Fruit fly (Drosophila melanogaster) whole organism, wandering third instar larva: ENCODE measurements around the gene CG34034.

ENCODE experiments used
- Abd-B ChIP-seq: fragments of >200 bp; optimal IDR thresholded peaks from 2 replicates; lab custom pipeline; 2017; ENCODE audit warnings: missing biosample characterization, missing genetic modification characterization
- CG32264 ChIP-seq: fragments of 200-800 bp; sonication (Bioruptor generic); optimal IDR thresholded peaks from 2 replicates; lab custom pipeline; 2016; ENCODE audit warnings: missing biosample characterization, missing genetic modification characterization
- CG9705 ChIP-seq: fragments of 200-800 bp; sonication (Bioruptor generic); optimal IDR thresholded peaks from 2 replicates; lab custom pipeline; 2018; ENCODE audit warnings: missing biosample characterization, mild to moderate bottlenecking, missing genetic modification characterization
- CrebA ChIP-seq: fragments of 200-800 bp; sonication (Bioruptor generic); optimal IDR thresholded peaks from 2 replicates; lab custom pipeline; 2016; ENCODE audit warnings: missing biosample characterization, mild to moderate bottlenecking, missing genetic modification characterization, borderline replicate concordance
- Dfd ChIP-seq: fragments of >200 bp; optimal IDR thresholded peaks from 2 replicates; lab custom pipeline; 2017; ENCODE audit warnings: missing biosample characterization, missing genetic modification characterization
- Dif ChIP-seq: fragments of 200-275, 200-300 bp; sonication (Bioruptor generic); optimal IDR thresholded peaks from 2 replicates; lab custom pipeline; 2018; ENCODE audit warnings: missing biosample characterization, missing genetic modification characterization; ENCODE audit not compliant: partially characterized antibody
- GATAd ChIP-seq: sonication (Bioruptor generic); optimal IDR thresholded peaks from 2 replicates; lab custom pipeline; 2016; ENCODE audit warnings: missing biosample characterization, missing genetic modification characterization
- HLH106 ChIP-seq: fragments of 200-800 bp; optimal IDR thresholded peaks from 3 replicates; lab custom pipeline; 2019; ENCODE audit warnings: missing biosample characterization, mild to moderate bottlenecking, missing genetic modification characterization, moderate library complexity
- Hnf4 ChIP-seq: fragments of 200-800 bp; sonication (Bioruptor generic); optimal IDR thresholded peaks from 2 replicates; lab custom pipeline; 2016; ENCODE audit warnings: missing biosample characterization, mild to moderate bottlenecking, missing genetic modification characterization
- Hr78 ChIP-seq: fragments of >200 bp; optimal IDR thresholded peaks from 2 replicates; lab custom pipeline; 2017; ENCODE audit warnings: missing biosample characterization, missing genetic modification characterization
- Hr83 ChIP-seq: fragments of 200-300 bp; sonication (Bioruptor generic); optimal IDR thresholded peaks from 2 replicates; lab custom pipeline; 2016; ENCODE audit warnings: missing biosample characterization, mild to moderate bottlenecking, missing genetic modification characterization, moderate library complexity; ENCODE audit not compliant: poor library complexity, severe bottlenecking
- Jra ChIP-seq: sonication (Bioruptor generic); optimal IDR thresholded peaks from 2 replicates; lab custom pipeline; 2016; ENCODE audit warnings: missing biosample characterization, missing genetic modification characterization
- Mio ChIP-seq: sonication (Bioruptor generic); optimal IDR thresholded peaks from 2 replicates; lab custom pipeline; 2016; ENCODE audit warnings: missing biosample characterization, missing genetic modification characterization
- Myc ChIP-seq: fragments of >200 bp; optimal IDR thresholded peaks from 2 replicates; lab custom pipeline; 2017
- N ChIP-seq: fragments of >200 bp; optimal IDR thresholded peaks from 2 replicates; lab custom pipeline; 2018; ENCODE audit warnings: missing biosample characterization, missing external identifiers, missing genetic modification characterization
- OdsH ChIP-seq: fragments of 200-800 bp; sonication (Bioruptor generic); optimal IDR thresholded peaks from 2 replicates; lab custom pipeline; 2016; ENCODE audit warnings: missing biosample characterization, mild to moderate bottlenecking, missing genetic modification characterization
- Rel ChIP-seq, 2 experiments: fragments of 200-800 bp; sonication (Bioruptor generic) in 1 of 2; optimal IDR thresholded peaks; 2 replicates in 1 of 2; 3 replicates in 1 of 2; lab custom pipeline; 2016 to 2019; ENCODE audit warnings: mild to moderate bottlenecking in 2 of 2, missing biosample characterization in 2 of 2, missing genetic modification characterization in 2 of 2, moderate library complexity in 1 of 2
- Sp1 ChIP-seq: fragments of 200-800 bp; sonication (Bioruptor generic); optimal IDR thresholded peaks from 3 replicates; lab custom pipeline; 2019; ENCODE audit warnings: missing biosample characterization, mild to moderate bottlenecking, missing genetic modification characterization, moderate library complexity
- Vsx2 ChIP-seq: fragments of 200-300, 225-300 bp; sonication (Bioruptor generic); optimal IDR thresholded peaks from 2 replicates; lab custom pipeline; 2018; ENCODE audit warnings: missing biosample characterization, missing genetic modification characterization; ENCODE audit not compliant: partially characterized antibody
- br ChIP-seq: fragments of 200-800 bp; sonication (Bioruptor generic); optimal IDR thresholded peaks from 2 replicates; lab custom pipeline; 2016; ENCODE audit warnings: missing biosample characterization, missing genetic modification characterization
- brk ChIP-seq: fragments of 200-800 bp; sonication (Bioruptor generic); optimal IDR thresholded peaks from 2 replicates; lab custom pipeline; 2016; ENCODE audit warnings: missing biosample characterization, mild to moderate bottlenecking, missing genetic modification characterization
- dl ChIP-seq, 2 experiments: fragments of 175-275, 200-275 bp in 1 of 2; fragments of 200-275 bp in 1 of 2; sonication (Bioruptor generic); optimal IDR thresholded peaks; lab custom pipeline; 2018; ENCODE audit warnings: mild to moderate bottlenecking in 2 of 2, missing biosample characterization in 2 of 2, missing genetic modification characterization in 2 of 2, moderate library complexity in 2 of 2; ENCODE audit not compliant: partially characterized antibody in 2 of 2, insufficient read depth in 1 of 2
- dmrt93B ChIP-seq: fragments of 200-800 bp; sonication (Bioruptor generic); optimal IDR thresholded peaks from 2 replicates; lab custom pipeline; 2018; ENCODE audit warnings: missing biosample characterization, mild to moderate bottlenecking, missing genetic modification characterization
- dsf ChIP-seq: sonication (Bioruptor generic); optimal IDR thresholded peaks from 2 replicates; lab custom pipeline; 2016; ENCODE audit warnings: missing biosample characterization, missing genetic modification characterization, borderline replicate concordance
- ey ChIP-seq: fragments of 200-800 bp; sonication (Bioruptor generic); optimal IDR thresholded peaks from 2 replicates; lab custom pipeline; 2016; ENCODE audit warnings: missing biosample characterization, missing genetic modification characterization
- foxo ChIP-seq, 2 experiments: fragments of 200-800 bp; sonication (Bioruptor generic); optimal IDR thresholded peaks; 2 replicates in 1 of 2; 3 replicates in 1 of 2; lab custom pipeline; 2016 to 2017; ENCODE audit warnings: missing biosample characterization in 2 of 2, missing genetic modification characterization in 2 of 2
- fru ChIP-seq: fragments of 200-800 bp; sonication (Bioruptor generic); optimal IDR thresholded peaks from 3 replicates; lab custom pipeline; 2016; ENCODE audit warnings: missing biosample characterization, mild to moderate bottlenecking, missing genetic modification characterization
- h ChIP-seq: fragments of 200-800 bp; sonication (Bioruptor generic); optimal IDR thresholded peaks from 3 replicates; lab custom pipeline; 2016; ENCODE audit warnings: missing biosample characterization, mild to moderate bottlenecking, missing genetic modification characterization
- lola ChIP-seq: fragments of >200 bp; optimal IDR thresholded peaks from 2 replicates; lab custom pipeline; 2017; ENCODE audit warnings: missing biosample characterization, missing genetic modification characterization
- pan ChIP-seq: fragments of >200 bp; optimal IDR thresholded peaks from 2 replicates; lab custom pipeline; 2017
- rgr ChIP-seq: fragments of 200-800 bp; sonication (Bioruptor generic); optimal IDR thresholded peaks from 3 replicates; lab custom pipeline; 2016; ENCODE audit warnings: missing biosample characterization, mild to moderate bottlenecking, missing genetic modification characterization
- sage ChIP-seq: fragments of 200-800 bp; sonication (Bioruptor generic); optimal IDR thresholded peaks from 2 replicates; lab custom pipeline; 2016; ENCODE audit warnings: missing biosample characterization, mild to moderate bottlenecking, missing genetic modification characterization
- sv ChIP-seq: fragments of 200-800 bp; sonication (Bioruptor generic); optimal IDR thresholded peaks from 3 replicates; lab custom pipeline; 2016; ENCODE audit warnings: missing biosample characterization, missing genetic modification characterization
- tai ChIP-seq: sonication (Bioruptor generic); optimal IDR thresholded peaks from 2 replicates; lab custom pipeline; 2016; ENCODE audit warnings: missing biosample characterization, missing genetic modification characterization
- usp ChIP-seq: fragments of >200 bp; optimal IDR thresholded peaks from 2 replicates; lab custom pipeline; 2017; ENCODE audit warnings: missing biosample characterization, missing genetic modification characterization
- woc ChIP-seq: sonication (Bioruptor generic); optimal IDR thresholded peaks from 2 replicates; lab custom pipeline; 2016; ENCODE audit warnings: missing biosample characterization, mild to moderate bottlenecking, missing genetic modification characterization

Gene CG34034

dm6 chr3R:21730955-21731354 is 8.0 kb downstream of the CG34034 start:
- TF ChIP-seq Vsx2 (GFP tag; lab: Kevin White, UChicago) (no peak), dl (GFP tag; optimal IDR thresholded peaks at IDR 0.05; lab: Kevin White, UChicago; ENCODE audit: insufficient read depth in 1 of 2, partially characterized antibody in 2 of 2) (no peak), Hnf4 (GFP tag; lab: Kevin White, UChicago) (no peak), CG9705 (GFP tag; lab: Kevin White, UChicago) (no peak), GATAd (GFP tag; lab: Kevin White, UChicago) (no peak), sage (GFP tag; lab: Kevin White, UChicago) (no peak), pan (lab: Kevin White, UChicago) (no peak), Dfd (GFP tag; lab: Kevin White, UChicago) (no peak), foxo (GFP tag; optimal IDR thresholded peaks at IDR 0.05; lab: Kevin White, UChicago) (no peak), tai (GFP tag; lab: Kevin White, UChicago) (no peak), Dif (GFP tag; lab: Kevin White, UChicago) (no peak), Hr78 (GFP tag; lab: Kevin White, UChicago) (no peak), CG32264 (no peak), Sp1 (GFP tag; lab: Kevin White, UChicago) (no peak), dsf (GFP tag; lab: Kevin White, UChicago) (no peak), rgr (GFP tag; lab: Kevin White, UChicago) (no peak), ey (no peak), fru (no peak)

dm6 chr3R:21726593-21726992 is 12.3 kb downstream of the CG34034 start:
- TF ChIP-seq sv (no peak), Myc (lab: Kevin White, UChicago) (no peak), ey (no peak), CG32264 (no peak), Vsx2 (GFP tag; lab: Kevin White, UChicago) (no peak), br (no peak), Sp1 (GFP tag; lab: Kevin White, UChicago) (no peak), Mio (GFP tag; lab: Kevin White, UChicago) (no peak), Dfd (GFP tag; lab: Kevin White, UChicago) (no peak), lola (GFP tag; lab: Kevin White, UChicago) (no peak)
- TF ChIP-seq, all 38 proteins: peak for 0

- no peak for TF ChIP-seq fru
- no peak for TF ChIP-seq Jra (GFP tag; lab: Kevin White, UChicago)
- no peak for TF ChIP-seq ey
- no peak for TF ChIP-seq foxo (GFP tag; optimal IDR thresholded peaks at IDR 0.05; lab: Kevin White, UChicago)
- TF ChIP-seq HLH106 (tag; lab: Kevin White, UChicago), result no peak
- TF ChIP-seq N (GFP tag; lab: Kevin White, UChicago), result no peak
- TF ChIP-seq CG9705 (GFP tag; lab: Kevin White, UChicago), result no peak
- TF ChIP-seq CG32264, result no peak
- no peak for TF ChIP-seq sv
- no peak for TF ChIP-seq pan (lab: Kevin White, UChicago)
- no peak for TF ChIP-seq Hr78 (GFP tag; lab: Kevin White, UChicago)
- no peak for TF ChIP-seq CrebA
- TF ChIP-seq Abd-B (GFP tag; lab: Kevin White, UChicago), result no peak
- no peak for TF ChIP-seq tai (GFP tag; lab: Kevin White, UChicago)
- no peak for TF ChIP-seq Hr83
- TF ChIP-seq Rel (GFP tag; optimal IDR thresholded peaks at IDR 0.05; lab: Kevin White, UChicago), result no peak
- TF ChIP-seq Rel (tag; optimal IDR thresholded peaks at IDR 0.05; lab: Kevin White, UChicago), result no peak
- no peak for TF ChIP-seq Dif (GFP tag; lab: Kevin White, UChicago)
- no peak for TF ChIP-seq Hnf4 (GFP tag; lab: Kevin White, UChicago)
- TF ChIP-seq woc (GFP tag; lab: Kevin White, UChicago), result no peak
Observed at dm6 chr3R:21722457-21722856, 16.5 kb downstream of the CG34034 start.

- TF ChIP-seq OdsH (GFP tag; lab: Kevin White, UChicago) (peak; percentile 75), usp (GFP tag; lab: Kevin White, UChicago) (no peak), br (peak; percentile 65), CrebA (no peak), tai (GFP tag; lab: Kevin White, UChicago) (peak; percentile 44), woc (GFP tag; lab: Kevin White, UChicago) (peak; percentile 59), rgr (GFP tag; lab: Kevin White, UChicago) (peak; percentile 79), fru (peak; percentile 65), brk (GFP tag; lab: Kevin White, UChicago) (peak; percentile 52), Myc (lab: Kevin White, UChicago) (no peak), GATAd (GFP tag; lab: Kevin White, UChicago) (no peak), dl (GFP tag; optimal IDR thresholded peaks at IDR 0.05; lab: Kevin White, UChicago; ENCODE audit: insufficient read depth in 1 of 2, partially characterized antibody in 2 of 2) (no peak), Dfd (GFP tag; lab: Kevin White, UChicago) (no peak), ey (peak; percentile 74), pan (lab: Kevin White, UChicago) (no peak), HLH106 (tag; lab: Kevin White, UChicago) (peak; percentile 81), dmrt93B (GFP tag; lab: Kevin White, UChicago) (peak; percentile 54), Hr78 (GFP tag; lab: Kevin White, UChicago) (no peak), Rel (GFP tag; optimal IDR thresholded peaks at IDR 0.05; lab: Kevin White, UChicago) (no peak), Rel (tag; optimal IDR thresholded peaks at IDR 0.05; lab: Kevin White, UChicago) (peak; percentile 3), h (GFP tag; lab: Kevin White, UChicago) (peak; percentile 76), lola (GFP tag; lab: Kevin White, UChicago) (no peak), N (GFP tag; lab: Kevin White, UChicago) (no peak), Vsx2 (GFP tag; lab: Kevin White, UChicago) (no peak), Hnf4 (GFP tag; lab: Kevin White, UChicago) (peak; percentile 69), foxo (GFP tag; optimal IDR thresholded peaks at IDR 0.05; lab: Kevin White, UChicago) (peak in 1 of 2 experiments; percentile 78), Dif (GFP tag; lab: Kevin White, UChicago) (peak; percentile 40), sv (peak; percentile 5), Hr83 (no peak), Abd-B (GFP tag; lab: Kevin White, UChicago) (no peak), Jra (GFP tag; lab: Kevin White, UChicago) (no peak), Sp1 (GFP tag; lab: Kevin White, UChicago) (peak; percentile 82), sage (GFP tag; lab: Kevin White, UChicago) (no peak)
Observed at dm6 chr3R:21719934-21720431, 18.9 kb downstream of the CG34034 start.
